Fruit fly (Drosophila melanogaster): ENCODE measurements around the gene GstT3.
A peak's percentile ranks its signal among the peaks of the same experiment; 100 is the strongest.

Gene GstT3

DNA sequence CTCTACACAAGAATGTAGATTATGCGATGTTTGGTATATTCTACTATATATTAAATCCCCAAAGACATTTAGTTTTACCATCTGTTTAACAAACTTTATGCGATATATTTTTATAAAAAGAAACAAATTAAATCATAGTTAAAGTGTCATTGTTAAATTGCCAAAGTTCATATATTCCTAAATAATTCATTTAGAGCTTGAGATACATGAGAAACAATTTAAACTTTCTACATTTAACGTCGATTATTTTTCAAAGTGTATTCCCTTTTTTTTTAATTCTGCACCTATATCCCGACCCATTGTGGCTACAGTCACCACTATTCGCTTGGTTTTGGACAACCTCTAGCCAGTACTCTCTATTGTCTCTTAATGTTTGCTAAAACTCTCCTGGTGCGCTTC is 22.7 kb downstream of the GstT3 start:
- TF ChIP-seq sens (GFP tag) (peak; percentile 60), Bteb2 (GFP tag; optimal IDR thresholded peaks at IDR 0.05) (no peak), grau (tag; optimal IDR thresholded peaks at IDR 0.05) (no peak), gem (tag; optimal IDR thresholded peaks at IDR 0.05) (peak; percentile 35), Meics (GFP tag; optimal IDR thresholded peaks at IDR 0.05) (peak; percentile 27), D19A (tag; optimal IDR thresholded peaks at IDR 0.05) (peak; percentile 51)

DNA sequence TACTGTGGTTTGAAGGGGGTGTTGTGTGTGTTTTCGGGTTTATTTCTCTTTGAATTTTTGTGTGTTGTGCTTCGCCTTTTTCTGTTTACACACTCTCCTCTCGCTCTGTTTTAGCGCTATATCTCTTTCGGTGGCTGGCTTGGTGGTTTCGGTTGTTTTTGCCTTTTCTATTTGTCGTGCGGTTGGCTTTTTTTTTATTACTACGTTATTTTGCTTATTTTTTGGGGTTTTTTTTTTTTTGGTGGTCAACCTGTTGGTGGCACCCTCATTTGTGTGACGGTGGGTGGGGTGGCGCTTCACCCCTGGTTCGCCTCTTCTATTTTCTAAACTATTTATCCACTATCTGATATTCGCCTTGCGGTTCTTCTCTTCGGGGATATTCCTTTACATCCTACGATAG is 23.6 kb downstream of the GstT3 start:
- TF ChIP-seq CG17829 (tag; optimal IDR thresholded peaks at IDR 0.05) (no peak), Drgx (GFP tag; IDR thresholded peaks at IDR 0.05) (peak; percentile 50; the same call in 1 of the 2 replicates), CG4854 (GFP tag; optimal IDR thresholded peaks at IDR 0.05) (no peak), CG10147 (GFP tag; optimal IDR thresholded peaks at IDR 0.05) (no peak), Dll (GFP tag; IDR thresholded peaks at IDR 0.05; ENCODE audit: partially characterized antibody) (0 out of 4 replicates have a peak, but pooled peaks have one; percentile 24), sens (GFP tag) (peak; percentile 27)

DNA sequence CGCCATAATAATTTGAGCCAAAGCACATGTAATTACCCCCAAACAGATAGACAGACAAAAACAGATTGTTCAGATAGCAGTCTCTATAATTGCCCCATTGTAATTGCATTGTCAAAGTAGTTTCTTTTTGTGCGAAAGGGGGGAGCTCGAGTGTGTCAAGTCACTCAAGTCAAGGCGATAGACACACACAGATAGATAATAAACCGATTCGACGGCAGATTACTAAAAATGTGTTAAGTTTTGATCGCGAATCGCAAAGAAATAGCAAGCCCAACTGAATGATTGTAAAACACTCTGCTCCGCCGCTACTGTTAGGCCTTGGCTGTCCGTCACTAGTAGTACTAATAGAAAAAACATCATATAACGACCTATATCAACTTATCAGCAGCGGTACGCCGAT is 25.4 kb downstream of the GstT3 start:
- TF ChIP-seq Pdp1 (GFP tag; optimal IDR thresholded peaks at IDR 0.05) (peak in 1 of 2 experiments; percentile 13), CG34376 (GFP tag; optimal IDR thresholded peaks at IDR 0.05) (peak; percentile 5), CG17385 (GFP tag; optimal IDR thresholded peaks at IDR 0.05) (no peak), mirr (GFP tag; optimal IDR thresholded peaks at IDR 0.05) (peak; percentile 59), grn (GFP tag; optimal IDR thresholded peaks at IDR 0.05) (peak; percentile 79), exex (tag; optimal IDR thresholded peaks at IDR 0.05) (peak; percentile 79), lab (GFP tag; optimal IDR thresholded peaks at IDR 0.05) (peak; percentile 13), caup (GFP tag; optimal IDR thresholded peaks at IDR 0.05; ENCODE audit: severe bottlenecking) (peak; percentile 23), sug (tag; optimal IDR thresholded peaks at IDR 0.05) (peak; percentile 54), tin (GFP tag; optimal IDR thresholded peaks at IDR 0.05) (no peak)

DNA sequence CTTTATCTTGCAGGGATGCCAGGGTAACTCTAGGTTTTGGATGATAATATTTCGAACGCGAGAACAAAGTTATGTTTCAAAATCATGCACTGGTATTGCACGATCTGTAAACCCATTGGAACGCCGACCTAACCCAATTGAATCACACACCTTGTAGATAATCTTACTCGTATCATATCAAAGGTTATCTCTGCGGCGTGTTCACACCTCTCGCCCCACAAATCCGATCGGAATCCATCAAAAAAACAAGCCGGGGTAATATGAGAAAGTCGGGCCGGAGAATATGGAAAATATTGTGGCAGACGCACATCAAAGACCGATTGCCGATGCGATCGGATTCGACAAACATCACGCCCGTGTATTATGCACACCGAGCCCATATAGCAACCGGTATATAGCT is 27.9 kb downstream of the GstT3 start:
- TF ChIP-seq Ets65A (GFP tag) (peak; percentile 42), CG17912 (GFP tag; optimal IDR thresholded peaks at IDR 0.05) (no peak), Dfd (GFP tag; optimal IDR thresholded peaks at IDR 0.05) (no peak), CG15696 (tag; optimal IDR thresholded peaks at IDR 0.05) (no peak), pan (optimal IDR thresholded peaks at IDR 0.05) (no peak), pan (GFP tag; optimal IDR thresholded peaks at IDR 0.05 in 1 of 2, IDR thresholded peaks at IDR 0.05 in 1 of 2) (peak in 1 of 2 experiments; percentile 24), CG4404 (GFP tag; IDR thresholded peaks at IDR 0.05) (no peak), CG14965 (GFP tag; optimal IDR thresholded peaks at IDR 0.05; ENCODE audit: borderline replicate concordance) (no peak), kah (GFP tag; optimal IDR thresholded peaks at IDR 0.05) (no peak), CG11247 (GFP tag; IDR thresholded peaks at IDR 0.05) (no peak), CG6813 (GFP tag; optimal IDR thresholded peaks at IDR 0.05) (no peak), grn (GFP tag; optimal IDR thresholded peaks at IDR 0.05) (peak; percentile 59)

DNA sequence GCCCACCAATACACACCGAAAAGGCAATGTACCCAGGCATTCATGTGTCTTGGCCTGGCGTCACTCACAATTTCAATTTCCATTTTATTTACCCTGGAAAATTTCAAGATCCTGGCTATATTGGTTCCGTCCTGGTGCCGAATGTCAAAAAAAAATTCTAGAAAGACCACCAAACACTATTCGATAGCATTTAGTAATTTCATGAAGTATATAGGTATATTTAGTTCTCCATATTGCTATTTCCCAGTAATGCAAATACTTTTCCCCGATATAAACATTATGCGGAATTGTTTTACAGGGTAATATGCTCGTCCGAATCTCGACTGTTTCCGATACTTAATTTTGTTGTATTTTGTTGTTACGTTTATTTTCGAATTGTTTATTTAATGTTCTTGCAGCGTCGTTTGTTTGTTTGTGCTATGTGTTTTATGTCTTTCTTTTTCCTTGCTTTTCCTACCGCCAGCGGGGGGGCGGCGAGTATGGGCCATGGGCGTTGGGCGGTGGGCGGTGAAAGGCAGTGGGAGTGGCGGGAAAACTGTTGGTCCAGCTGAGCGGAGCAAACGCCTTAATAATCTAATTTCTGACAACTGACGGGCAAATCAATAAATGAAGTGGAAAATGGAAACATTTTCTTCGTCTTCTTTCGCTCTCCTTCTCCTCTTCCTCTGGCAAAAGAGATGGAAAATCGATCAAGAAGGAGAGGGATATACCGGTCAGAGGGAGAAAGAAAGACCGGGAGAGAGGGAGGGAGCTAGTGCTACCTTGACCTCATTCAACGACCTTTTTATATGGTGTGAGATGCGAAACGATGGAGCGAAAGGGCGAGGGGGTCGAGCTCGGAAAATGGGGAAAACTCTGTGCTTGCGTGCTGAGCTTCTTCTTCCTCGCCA is 28.8 kb downstream of the GstT3 start:
- peak; percentile 90 for TF ChIP-seq onecut (GFP tag; IDR thresholded peaks at IDR 0.05)
- peak; percentile 66 for TF ChIP-seq CG3065 (GFP tag; optimal IDR thresholded peaks at IDR 0.05)
- TF ChIP-seq CG17328 (GFP tag; IDR thresholded peaks at IDR 0.05): peak; percentile 56
- peak; percentile 8 for TF ChIP-seq kay (GFP tag; optimal IDR thresholded peaks at IDR 0.05)
- no peak for TF ChIP-seq CG7271 (tag; optimal IDR thresholded peaks at IDR 0.05)
- TF ChIP-seq kah (GFP tag; optimal IDR thresholded peaks at IDR 0.05): no peak
- TF ChIP-seq CG6813 (GFP tag; optimal IDR thresholded peaks at IDR 0.05): peak; percentile 11
- TF ChIP-seq CG10979 (tag; optimal IDR thresholded peaks at IDR 0.05): peak; percentile 71
- TF ChIP-seq CkIIα-i1 (GFP tag; IDR thresholded peaks at IDR 0.05): no peak
- TF ChIP-seq Hmr (GFP tag; optimal IDR thresholded peaks at IDR 0.05): peak; percentile 36
- no peak for TF ChIP-seq gt (GFP tag; IDR thresholded peaks at IDR 0.05)
- peak; percentile 59; the same call in 1 of the 2 replicates for TF ChIP-seq Drgx (GFP tag; IDR thresholded peaks at IDR 0.05)
- no peak for TF ChIP-seq MESR4 (GFP tag; optimal IDR thresholded peaks at IDR 0.05)
- TF ChIP-seq CG11696 (GFP tag; IDR thresholded peaks at IDR 0.05): no peak

All from whole organism, embryonic.